Fruit fly (Drosophila melanogaster): ENCODE measurements around the gene Miro.
A peak's percentile ranks its signal among the peaks of the same experiment; 100 is the strongest.

Gene Miro

dm6 chr3R:24073703-24074102 lies 35.1 kb upstream of the Miro start (continued):
- TF ChIP-seq nerfin-2 (GFP tag; IDR thresholded peaks at IDR 0.05; ENCODE audit: partially characterized antibody) = no peak
- no peak for TF ChIP-seq zfh2 (GFP tag; optimal IDR thresholded peaks at IDR 0.05)
- peak; percentile 2 for TF ChIP-seq CG9727 (GFP tag; optimal IDR thresholded peaks at IDR 0.05)
- no peak for TF ChIP-seq GATAe (GFP tag; conservative IDR thresholded peaks at IDR 0.05)
- TF ChIP-seq CG15514 (GFP tag; optimal IDR thresholded peaks at IDR 0.05) = peak; percentile 19
- TF ChIP-seq CG11723 (GFP tag; optimal IDR thresholded peaks at IDR 0.05) = no peak
- no peak for TF ChIP-seq ham (GFP tag; IDR thresholded peaks at IDR 0.05)
- no peak for TF ChIP-seq CG10431 (GFP tag; optimal IDR thresholded peaks at IDR 0.05)
- TF ChIP-seq dimm (GFP tag; IDR thresholded peaks at IDR 0.05) = no peak
- TF ChIP-seq CG8089 (GFP tag; optimal IDR thresholded peaks at IDR 0.05) = no peak
- no peak for TF ChIP-seq vvl (GFP tag; IDR thresholded peaks at IDR 0.05)
- no peak for TF ChIP-seq gro (GFP tag; optimal IDR thresholded peaks at IDR 0.05)
- TF ChIP-seq CG5953 (GFP tag; IDR thresholded peaks at IDR 0.05) = no peak
- no peak for TF ChIP-seq nerfin-1 (tag; optimal IDR thresholded peaks at IDR 0.05)
- TF ChIP-seq wor (GFP tag; IDR thresholded peaks at IDR 0.05) = no peak
- TF ChIP-seq CG5245 (GFP tag; optimal IDR thresholded peaks at IDR 0.05) = no peak
- TF ChIP-seq seq (GFP tag; IDR thresholded peaks at IDR 0.05) = no peak
- no peak for TF ChIP-seq ems (GFP tag; optimal IDR thresholded peaks at IDR 0.05)
- TF ChIP-seq CG9932 (GFP tag; IDR thresholded peaks at IDR 0.05) = 0 out of 2 replicates have a peak, but pooled peaks have one; percentile 10
- peak in 1 of 2 experiments; percentile 13 for TF ChIP-seq Pdp1 (GFP tag; optimal IDR thresholded peaks at IDR 0.05)
- TF ChIP-seq Ets65A (GFP tag) = no peak
- TF ChIP-seq knrl (GFP tag; IDR thresholded peaks at IDR 0.05; ENCODE audit: partially characterized antibody) = no peak
- TF ChIP-seq CG8944 (GFP tag; optimal IDR thresholded peaks at IDR 0.05) = no peak
- no peak for TF ChIP-seq vfl (GFP tag; optimal IDR thresholded peaks at IDR 0.05)
- no peak for TF ChIP-seq CG6689 (GFP tag; IDR thresholded peaks at IDR 0.05)
- no peak for TF ChIP-seq HLH3B (GFP tag; IDR thresholded peaks at IDR 0.05)
- TF ChIP-seq CG4404 (GFP tag; IDR thresholded peaks at IDR 0.05) = no peak
- TF ChIP-seq CrebB (tag; optimal IDR thresholded peaks at IDR 0.05) = no peak
- no peak for TF ChIP-seq CG12219 (GFP tag; optimal IDR thresholded peaks at IDR 0.05)
- peak; percentile 46 for TF ChIP-seq abd-A (tag; optimal IDR thresholded peaks at IDR 0.05)
- no peak for TF ChIP-seq grn (GFP tag; optimal IDR thresholded peaks at IDR 0.05)
- TF ChIP-seq pfk (GFP tag; optimal IDR thresholded peaks at IDR 0.05) = no peak
- no peak for TF ChIP-seq CG15479 (GFP tag; optimal IDR thresholded peaks at IDR 0.05)
- no peak for TF ChIP-seq CG18476 (GFP tag; optimal IDR thresholded peaks at IDR 0.05)
- no peak for TF ChIP-seq Jarid2 (GFP tag; optimal IDR thresholded peaks at IDR 0.05)
- no peak for TF ChIP-seq CG31224 (GFP tag; IDR thresholded peaks at IDR 0.05)
- no peak for TF ChIP-seq CG9817 (tag; optimal IDR thresholded peaks at IDR 0.05)
- TF ChIP-seq CG14667 (GFP tag; IDR thresholded peaks at IDR 0.05) = no peak
- TF ChIP-seq cwo (GFP tag; optimal IDR thresholded peaks at IDR 0.05) = peak; percentile 21
- no peak for TF ChIP-seq jumu (GFP tag; optimal IDR thresholded peaks at IDR 0.05)
- TF ChIP-seq CG31365 (tag; optimal IDR thresholded peaks at IDR 0.05) = no peak
- 0 out of 2 replicates have a peak, but pooled peaks have one; percentile 26 for TF ChIP-seq Ptx1 (GFP tag; IDR thresholded peaks at IDR 0.05)
- TF ChIP-seq rib (GFP tag; IDR thresholded peaks at IDR 0.05) = no peak
- TF ChIP-seq sima (GFP tag; optimal IDR thresholded peaks at IDR 0.05) = no peak
- no peak for TF ChIP-seq HLH54F (GFP tag; optimal IDR thresholded peaks at IDR 0.05)
- TF ChIP-seq phol (tag; optimal IDR thresholded peaks at IDR 0.05) = no peak
- TF ChIP-seq CG10654 (GFP tag; optimal IDR thresholded peaks at IDR 0.05) = no peak
- TF ChIP-seq Drgx (GFP tag; IDR thresholded peaks at IDR 0.05) = no peak; the same call in 1 of the 2 replicates
- TF ChIP-seq tup (GFP tag; optimal IDR thresholded peaks at IDR 0.05) = no peak
- no peak for TF ChIP-seq CG15601 (tag; optimal IDR thresholded peaks at IDR 0.05)
- TF ChIP-seq stwl (tag; optimal IDR thresholded peaks at IDR 0.05) = no peak
- no peak for TF ChIP-seq tap (tag; optimal IDR thresholded peaks at IDR 0.05)

All from whole organism, embryonic.